Fruit fly (Drosophila melanogaster) whole organism, adult: Measurements from ENCODE around the gene Acer.

Experiments
- CG11617 ChIP-seq: fragments of 200-800 bp; sonication (Bioruptor generic); optimal IDR thresholded peaks from 2 replicates; lab custom pipeline; 2017; ENCODE audit warnings: mild to moderate bottlenecking, missing biosample characterization, missing genetic modification reagents, missing genetic modification characterization
- CG12768 ChIP-seq: fragments of 200-800 bp; sonication (Bioruptor generic); optimal IDR thresholded peaks from 2 replicates; lab custom pipeline; 2017; ENCODE audit warnings: missing biosample characterization, missing genetic modification characterization, mild to moderate bottlenecking, moderate library complexity, missing genetic modification reagents
- CG14711 ChIP-seq: fragments of 200-800 bp; sonication (Bioruptor generic); optimal IDR thresholded peaks from 2 replicates; lab custom pipeline; 2018; ENCODE audit warnings: missing biosample characterization, mild to moderate bottlenecking, missing genetic modification characterization, moderate library complexity
- CG1620 ChIP-seq: fragments of 200-800 bp; sonication (Bioruptor generic); optimal IDR thresholded peaks from 2 replicates; lab custom pipeline; 2016; ENCODE audit warnings: missing biosample characterization, missing genetic modification characterization
- CG33017 ChIP-seq: fragments of 200-800 bp; sonication (Bioruptor generic); optimal IDR thresholded peaks from 2 replicates; lab custom pipeline; 2018; ENCODE audit warnings: missing biosample characterization, mild to moderate bottlenecking, missing genetic modification characterization, moderate library complexity
- CG5204 ChIP-seq: fragments of 200-800 bp; sonication (Bioruptor generic); optimal IDR thresholded peaks from 2 replicates; lab custom pipeline; 2016; ENCODE audit warnings: missing biosample characterization, missing genetic modification characterization
- CG7045 ChIP-seq: fragments of 200-800 bp; sonication (Bioruptor generic); optimal IDR thresholded peaks from 2 replicates; lab custom pipeline; 2017; ENCODE audit warnings: missing biosample characterization, mild to moderate bottlenecking, missing genetic modification characterization
- CG7101 ChIP-seq: fragments of 200-800 bp; sonication (Bioruptor generic); optimal IDR thresholded peaks from 2 replicates; lab custom pipeline; 2018; ENCODE audit warnings: missing biosample characterization, mild to moderate bottlenecking, missing genetic modification characterization, moderate library complexity
- Clk ChIP-seq: fragments of 200-800 bp; sonication (Bioruptor generic); optimal IDR thresholded peaks from 2 replicates; lab custom pipeline; 2017; ENCODE audit warnings: missing biosample characterization, missing genetic modification characterization
- Crg-1 ChIP-seq: fragments of 200-800 bp; sonication (Bioruptor generic); optimal IDR thresholded peaks from 2 replicates; lab custom pipeline; 2016; ENCODE audit warnings: missing biosample characterization, missing genetic modification characterization
- Hr96 ChIP-seq: fragments of 200-800 bp; sonication (Bioruptor generic); optimal IDR thresholded peaks from 2 replicates; lab custom pipeline; 2016; ENCODE audit warnings: missing biosample characterization, missing genetic modification characterization
- Mnt ChIP-seq: fragments of 200-800 bp; sonication (Bioruptor generic); optimal IDR thresholded peaks from 2 replicates; lab custom pipeline; 2016; ENCODE audit warnings: missing biosample characterization, mild to moderate bottlenecking, missing genetic modification characterization
- bab1 ChIP-seq: fragments of 200-800 bp; sonication (Bioruptor generic); optimal IDR thresholded peaks from 3 replicates; lab custom pipeline; 2019; ENCODE audit warnings: missing biosample characterization, mild to moderate bottlenecking, missing genetic modification characterization, moderate library complexity
- cic ChIP-seq: fragments of 200-800 bp; sonication (Bioruptor generic); optimal IDR thresholded peaks from 2 replicates; lab custom pipeline; 2017; ENCODE audit warnings: missing biosample characterization, mild to moderate bottlenecking, missing genetic modification characterization, moderate library complexity
- cnc ChIP-seq, 2 experiments: fragments of >200 bp; optimal IDR thresholded peaks; 2 replicates each; lab custom pipeline; 2017
- kay ChIP-seq: fragments of 200-800 bp; sonication (Bioruptor generic); peaks from one replicate; lab custom pipeline; 2016; ENCODE audit warnings: missing biosample characterization, missing genetic modification characterization, borderline replicate concordance
- ovo ChIP-seq: fragments of 200-800 bp; sonication (Bioruptor generic); optimal IDR thresholded peaks from 2 replicates; lab custom pipeline; 2016; ENCODE audit warnings: missing biosample characterization, missing genetic modification characterization
- pad ChIP-seq: fragments of 200-800 bp; sonication (Bioruptor generic); optimal IDR thresholded peaks from 3 replicates; lab custom pipeline; 2017; ENCODE audit warnings: missing biosample characterization, missing genetic modification characterization, mild to moderate bottlenecking, moderate library complexity, missing genetic modification reagents
- tj ChIP-seq: fragments of 200-800 bp; sonication (Bioruptor generic); optimal IDR thresholded peaks from 3 replicates; lab custom pipeline; 2017; ENCODE audit warnings: missing biosample characterization, mild to moderate bottlenecking, missing genetic modification characterization, moderate library complexity
- toe ChIP-seq: fragments of 200-800 bp; sonication (Bioruptor generic); optimal IDR thresholded peaks from 2 replicates; lab custom pipeline; 2016; ENCODE audit warnings: missing biosample characterization, missing genetic modification characterization

The Acer gene

DNA sequence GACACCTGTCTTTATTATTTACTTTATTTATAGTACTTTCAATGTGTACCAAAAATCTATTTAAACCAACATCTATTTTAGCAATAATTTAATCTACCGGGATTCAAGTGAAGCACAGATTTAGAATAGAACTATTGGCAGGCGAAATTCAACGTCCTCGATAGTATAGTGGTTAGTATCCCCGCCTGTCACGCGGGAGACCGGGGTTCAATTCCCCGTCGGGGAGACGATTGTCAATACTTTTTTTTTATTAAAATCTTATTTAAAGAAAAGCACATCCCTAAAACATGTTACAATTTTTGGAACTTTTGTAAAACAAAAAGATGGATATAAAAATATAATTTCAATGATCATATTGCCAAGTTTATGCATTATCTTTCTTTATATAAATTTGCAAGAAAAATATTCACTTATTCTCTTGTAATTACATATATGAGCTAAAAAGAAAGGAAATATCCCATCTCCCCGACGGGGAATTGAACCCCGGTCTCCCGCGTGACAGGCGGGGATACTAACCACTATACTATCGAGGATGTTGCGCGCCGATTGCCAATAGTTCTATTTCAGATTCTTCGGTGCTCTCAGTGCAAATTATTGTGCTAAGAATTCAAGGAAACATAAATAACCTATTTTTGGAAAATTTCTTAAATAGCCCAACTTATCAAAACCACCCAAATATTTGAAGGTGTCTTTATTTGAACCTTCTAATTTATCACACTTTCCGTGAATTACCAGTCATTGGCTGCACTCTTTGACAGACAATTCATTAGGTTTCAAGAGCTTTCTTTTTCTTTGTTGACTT, 39.9 kb upstream of the Acer start, which contains the start of gene CG43796:
CG43796 (plus strand) TSS at position 752 of the 802 bp plus-strand sequence.
- peak; percentile 32 for TF ChIP-seq bab1 (GFP tag; lab: Kevin White, UChicago)
- TF ChIP-seq Mnt = no peak

DNA sequence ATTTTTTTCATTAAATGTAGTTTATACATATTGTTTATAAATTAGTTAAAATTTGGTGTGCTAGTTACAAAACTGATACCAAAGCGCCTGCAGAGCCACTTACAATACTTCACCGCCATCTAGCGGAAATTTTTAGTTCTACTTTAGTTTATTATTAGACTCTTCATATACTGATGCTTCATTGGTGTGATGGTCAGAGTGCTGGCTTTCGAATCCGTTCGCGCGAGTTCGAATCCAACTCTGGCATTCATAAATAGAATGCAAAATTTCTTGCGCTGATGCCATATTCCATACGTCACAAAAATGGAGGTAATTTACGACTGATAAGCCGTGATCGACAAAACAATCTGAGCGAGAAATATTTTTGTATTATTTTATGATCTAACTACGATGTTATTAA, 36.2 kb upstream of the Acer start:
- TF ChIP-seq bab1 (GFP tag; lab: Kevin White, UChicago) = peak; percentile 68
- peak; percentile 3 for TF ChIP-seq cic
- TF ChIP-seq kay (GFP tag; lab: Kevin White, UChicago) = peak; percentile 72
- no peak for TF ChIP-seq Clk
- TF ChIP-seq CG7101 (tag; lab: Kevin White, UChicago) = peak; percentile 28

DNA sequence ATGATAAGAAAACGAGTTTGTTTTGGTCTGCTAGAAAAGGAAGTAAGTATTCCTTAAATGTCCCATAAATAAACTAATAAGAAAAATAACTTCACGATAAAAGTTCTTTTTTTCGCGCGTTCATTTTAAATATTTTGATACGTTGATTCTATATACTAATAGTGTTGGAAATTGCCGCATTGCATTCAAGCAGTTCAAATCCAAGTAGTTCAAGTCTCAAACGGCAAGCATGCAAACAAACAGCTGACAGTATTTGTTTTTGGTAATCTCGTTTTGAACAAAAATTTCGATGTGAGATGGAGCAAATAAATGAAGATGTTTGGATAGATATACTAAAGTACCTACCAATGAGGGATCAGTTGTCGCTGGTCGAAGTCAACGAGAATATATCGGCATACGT, 33.0 kb upstream of the Acer start, which contains the start of gene CG13088:
CG13088 (plus strand) TSS at position 247 of the 400 bp plus-strand sequence.
- TF ChIP-seq ovo (GFP tag; lab: Kevin White, UChicago) (peak; percentile 42), CG7045 (GFP tag; lab: Kevin White, UChicago) (no peak), CG33017 (tag; lab: Kevin White, UChicago) (no peak), pad (GFP tag; lab: Kevin White, UChicago) (peak; percentile 48), Mnt (peak; percentile 66), CG12768 (GFP tag; lab: Kevin White, UChicago) (no peak), toe (GFP tag; lab: Kevin White, UChicago) (peak; percentile 53), CG1620 (GFP tag; lab: Kevin White, UChicago) (peak; percentile 67), CG14711 (peak; percentile 31), CG7101 (tag; lab: Kevin White, UChicago) (peak; percentile 68), Hr96 (GFP tag; lab: Kevin White, UChicago) (no peak), cic (no peak), Crg-1 (GFP tag; lab: Kevin White, UChicago) (peak; percentile 56), CG11617 (no peak), tj (GFP tag; lab: Kevin White, UChicago) (no peak), cnc (optimal IDR thresholded peaks at IDR 0.05; lab: Kevin White, UChicago) (no peak), kay (GFP tag; lab: Kevin White, UChicago) (no peak), CG5204 (GFP tag; lab: Kevin White, UChicago) (peak; percentile 39), bab1 (GFP tag; lab: Kevin White, UChicago) (peak; percentile 42), Clk (no peak)

DNA sequence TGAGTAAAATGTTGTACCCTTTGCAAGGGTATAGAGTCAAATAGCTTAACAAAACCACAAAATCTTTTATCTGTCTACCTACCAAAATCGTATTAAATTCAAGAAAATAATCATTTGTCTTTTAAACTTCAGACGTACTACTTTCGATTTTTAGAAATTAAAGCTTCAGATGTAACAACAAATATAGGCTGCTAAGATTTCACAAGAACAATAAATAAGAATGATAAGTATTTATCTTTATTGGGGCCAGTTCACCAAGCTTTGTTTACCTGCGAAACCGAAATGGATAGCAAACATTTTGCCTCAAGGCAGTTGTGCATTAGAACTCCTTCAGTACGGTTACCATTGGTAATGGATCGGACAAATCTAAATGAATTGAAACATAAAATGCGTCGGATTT, 31.3 kb upstream of the Acer start, which contains the start of gene CG43400:
CG43400 (plus strand) TSS at position 301 of the 400 bp plus-strand sequence.
- TF ChIP-seq CG14711 (no peak), kay (GFP tag; lab: Kevin White, UChicago) (peak; percentile 82), pad (GFP tag; lab: Kevin White, UChicago) (no peak)

DNA sequence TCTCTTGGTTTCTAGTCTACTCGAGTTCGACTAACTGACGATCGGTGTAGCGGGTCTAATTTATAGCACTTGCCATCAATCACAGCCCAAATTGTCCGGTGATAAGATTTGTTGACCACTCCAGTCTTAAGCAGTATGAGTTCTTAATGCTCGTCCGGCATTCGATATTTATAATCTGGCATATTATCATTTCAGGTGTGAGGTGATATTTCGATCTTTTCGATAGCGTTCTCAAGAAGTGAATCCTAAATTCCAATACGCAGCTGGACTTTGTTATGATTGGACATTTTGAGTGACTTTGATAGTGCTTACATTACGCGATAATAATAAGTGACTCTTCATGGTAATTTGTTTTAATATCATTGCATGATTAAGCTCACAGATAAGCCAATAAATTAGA, 25.5 kb upstream of the Acer start, which contains the start of gene Bace:
Bace (minus strand) TSS at position 39 of the 400 bp plus-strand sequence.
- TF ChIP-seq Mnt (no peak), toe (GFP tag; lab: Kevin White, UChicago) (no peak), bab1 (GFP tag; lab: Kevin White, UChicago) (no peak), kay (GFP tag; lab: Kevin White, UChicago) (no peak), tj (GFP tag; lab: Kevin White, UChicago) (no peak), CG7101 (tag; lab: Kevin White, UChicago) (no peak), CG7045 (GFP tag; lab: Kevin White, UChicago) (no peak), Crg-1 (GFP tag; lab: Kevin White, UChicago) (no peak), cnc (optimal IDR thresholded peaks at IDR 0.05; lab: Kevin White, UChicago) (no peak), CG11617 (no peak)

DNA sequence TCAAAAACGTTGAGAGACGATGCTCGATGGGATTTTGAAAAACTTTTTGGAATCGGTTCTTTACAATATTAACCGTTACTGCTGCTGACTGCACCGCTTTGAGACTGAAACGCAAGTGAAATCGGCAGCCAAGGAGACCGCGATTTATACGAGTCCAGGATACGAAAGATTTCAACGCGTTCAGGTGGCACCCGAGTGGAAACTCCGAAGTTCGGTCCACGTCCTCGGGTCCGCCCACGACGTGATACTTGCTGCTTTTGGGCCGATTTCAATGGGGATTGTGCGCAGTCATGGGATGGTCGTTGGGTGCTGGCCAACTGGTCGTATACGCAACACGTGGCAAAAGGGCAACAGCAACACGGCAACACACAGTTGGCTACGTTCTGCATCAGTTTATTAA, 15.0 kb upstream of the Acer start, which contains the start of gene Dh31:
Dh31 (minus strand) TSS at position 117 of the 400 bp plus-strand sequence.
- TF ChIP-seq cic (no peak), pad (GFP tag; lab: Kevin White, UChicago) (no peak), tj (GFP tag; lab: Kevin White, UChicago) (no peak), CG14711 (no peak), CG11617 (no peak), Mnt (no peak), Hr96 (GFP tag; lab: Kevin White, UChicago) (no peak), toe (GFP tag; lab: Kevin White, UChicago) (no peak), CG1620 (GFP tag; lab: Kevin White, UChicago) (no peak), CG7101 (tag; lab: Kevin White, UChicago) (no peak), ovo (GFP tag; lab: Kevin White, UChicago) (no peak), CG12768 (GFP tag; lab: Kevin White, UChicago) (no peak)

DNA sequence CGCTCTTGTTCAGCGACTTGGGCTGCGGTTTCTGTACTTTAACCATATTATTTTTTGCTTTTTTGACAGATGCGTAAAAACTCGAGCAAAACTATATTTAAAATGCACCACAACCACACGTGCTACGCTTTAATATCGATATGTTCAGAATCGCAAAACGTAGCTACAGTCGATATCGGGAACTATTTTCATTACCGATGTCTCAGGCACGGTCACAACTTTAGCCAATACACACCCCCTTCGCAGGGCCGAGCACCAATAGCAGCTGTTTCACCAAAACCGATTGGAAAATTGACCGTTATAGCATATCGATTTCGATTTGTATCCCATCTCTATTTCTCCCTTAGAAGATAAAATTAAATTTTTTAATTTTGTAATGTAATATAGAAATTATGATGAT, 10.0 kb upstream of the Acer start, which contains the start of gene CG13096:
CG13096 (minus strand) TSS at position 144 of the 400 bp plus-strand sequence.
- peak; percentile 80 for TF ChIP-seq bab1 (GFP tag; lab: Kevin White, UChicago)
- TF ChIP-seq pad (GFP tag; lab: Kevin White, UChicago) = no peak
- peak; percentile 53 for TF ChIP-seq ovo (GFP tag; lab: Kevin White, UChicago)
- no peak for TF ChIP-seq Clk
- no peak for TF ChIP-seq tj (GFP tag; lab: Kevin White, UChicago)
- TF ChIP-seq Mnt = peak; percentile 100
- TF ChIP-seq toe (GFP tag; lab: Kevin White, UChicago) = no peak
- no peak for TF ChIP-seq CG33017 (tag; lab: Kevin White, UChicago)
- peak; percentile 24 for TF ChIP-seq CG7101 (tag; lab: Kevin White, UChicago)
- TF ChIP-seq CG12768 (GFP tag; lab: Kevin White, UChicago) = no peak
- TF ChIP-seq CG7045 (GFP tag; lab: Kevin White, UChicago) = no peak
- peak; percentile 38 for TF ChIP-seq CG1620 (GFP tag; lab: Kevin White, UChicago)
- TF ChIP-seq Hr96 (GFP tag; lab: Kevin White, UChicago) = no peak
- no peak for TF ChIP-seq CG14711
- peak; percentile 6 for TF ChIP-seq Crg-1 (GFP tag; lab: Kevin White, UChicago)
- no peak for TF ChIP-seq cnc (optimal IDR thresholded peaks at IDR 0.05; lab: Kevin White, UChicago)
- TF ChIP-seq kay (GFP tag; lab: Kevin White, UChicago) = no peak
